Worm (Caenorhabditis elegans): ENCODE measurements around the gene Y71H2AM.3.

Gene Y71H2AM.3

DNA sequence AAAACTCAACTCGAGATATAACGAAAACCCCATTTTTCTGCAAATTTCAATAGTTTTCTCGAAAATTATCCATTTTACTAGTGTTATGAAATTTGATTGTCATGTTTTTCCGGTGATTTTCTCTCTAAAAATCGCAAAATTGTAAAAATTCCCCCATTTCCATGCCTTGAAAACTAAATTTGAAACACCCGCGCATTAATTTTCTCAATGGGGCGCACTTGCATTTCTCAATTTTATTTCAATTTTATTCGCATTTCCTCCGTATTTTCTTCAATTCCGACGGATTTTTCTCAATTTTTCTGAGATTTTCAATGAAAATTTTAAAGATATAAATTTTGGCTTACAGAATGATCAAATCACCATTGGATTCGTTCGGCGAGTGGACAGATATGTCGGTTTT is at the start of gene Y71H2AM.3 (continued):
- TF ChIP-seq pbrm-1 (GFP tag; IDR thresholded peaks at IDR 0.05), result no peak
- TF ChIP-seq ztf-26 (tag; optimal IDR thresholded peaks at IDR 0.05), result no peak
- no peak for TF ChIP-seq ceh-40 (GFP tag; IDR thresholded peaks at IDR 0.05)
- no peak for TF ChIP-seq F10E7.11 (tag; optimal IDR thresholded peaks at IDR 0.05)
- TF ChIP-seq lin-54 (GFP tag; optimal IDR thresholded peaks at IDR 0.05), result peak; percentile 93
- TF ChIP-seq akir-1 (GFP tag; optimal IDR thresholded peaks at IDR 0.05), result no peak
- TF ChIP-seq bed-1 (GFP tag; IDR thresholded peaks at IDR 0.05), result no peak
- TF ChIP-seq F37B4.10 (GFP tag; IDR thresholded peaks at IDR 0.05), result no peak
- no peak for TF ChIP-seq ceh-91 (GFP tag; IDR thresholded peaks at IDR 0.05)
- TF ChIP-seq nhr-90 (tag; optimal IDR thresholded peaks at IDR 0.05), result no peak
- no peak for TF ChIP-seq Y53G8AR.9 (GFP tag; conservative IDR thresholded peaks at IDR 0.05)
- no peak for TF ChIP-seq Y95B8A.8 (GFP tag; IDR thresholded peaks at IDR 0.05)
- no peak for TF ChIP-seq lsy-27 (tag; optimal IDR thresholded peaks at IDR 0.05; ENCODE audit: borderline replicate concordance, insufficient read depth)
- peak; percentile 72 for TF ChIP-seq efl-1 (GFP tag; optimal IDR thresholded peaks at IDR 0.05)

DNA sequence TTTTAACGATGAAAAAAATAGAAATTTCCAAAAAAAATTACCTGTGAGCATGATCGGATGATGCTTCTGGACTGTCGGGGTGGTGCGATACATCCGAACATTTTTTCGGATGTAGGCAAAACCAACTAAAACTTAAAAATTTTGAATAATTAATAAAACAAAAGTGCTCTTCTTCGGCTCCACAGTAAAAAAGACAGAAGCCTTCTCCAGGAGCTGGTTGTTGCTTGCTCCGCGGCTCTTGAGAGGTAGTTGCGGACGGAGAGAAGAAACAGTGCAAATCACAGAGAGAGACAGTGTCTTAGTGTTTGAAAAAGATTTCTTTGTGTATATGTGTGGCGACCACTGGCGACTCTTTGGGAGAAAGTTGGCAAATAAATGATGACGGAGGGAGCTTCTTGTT is 49.0 kb upstream of the Y71H2AM.3 start, which contains the start of gene gldi-9:
TSS of gene gldi-9 (minus strand) at position 101 of the 400 bp plus-strand sequence.
- TF ChIP-seq D2030.7 (GFP tag; IDR thresholded peaks at IDR 0.05) (no peak), madf-8 (GFP tag; conservative IDR thresholded peaks at IDR 0.05) (no peak), B0035.1 (tag; optimal IDR thresholded peaks at IDR 0.05) (no peak), tlf-1 (GFP tag; optimal IDR thresholded peaks at IDR 0.05) (no peak), fkh-3 (tag; optimal IDR thresholded peaks at IDR 0.05) (no peak)

DNA sequence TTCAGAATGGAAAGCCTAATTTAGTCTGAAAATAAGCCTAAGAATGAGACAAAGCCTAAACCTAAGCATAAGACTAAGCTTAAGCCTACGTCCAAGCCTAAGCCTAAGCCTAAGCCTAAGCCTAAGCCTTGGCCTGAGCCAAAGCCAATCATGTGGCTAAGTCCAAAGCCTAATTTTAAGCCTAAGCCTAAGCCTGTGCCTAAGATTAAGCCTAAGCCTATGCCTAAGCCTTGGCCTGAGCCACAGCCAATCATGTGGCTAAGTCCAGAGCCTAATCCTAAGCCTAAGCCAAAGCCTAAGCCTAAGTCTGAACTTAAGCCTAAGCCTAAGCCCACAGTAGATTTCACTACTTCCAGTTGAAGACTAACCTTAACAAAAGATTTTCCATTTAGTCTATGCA is 47.8 kb upstream of the Y71H2AM.3 start:
- no peak for TF ChIP-seq somi-1 (GFP tag; optimal IDR thresholded peaks at IDR 0.05)
- TF ChIP-seq lir-1 (GFP tag; conservative IDR thresholded peaks at IDR 0.05), result no peak

DNA sequence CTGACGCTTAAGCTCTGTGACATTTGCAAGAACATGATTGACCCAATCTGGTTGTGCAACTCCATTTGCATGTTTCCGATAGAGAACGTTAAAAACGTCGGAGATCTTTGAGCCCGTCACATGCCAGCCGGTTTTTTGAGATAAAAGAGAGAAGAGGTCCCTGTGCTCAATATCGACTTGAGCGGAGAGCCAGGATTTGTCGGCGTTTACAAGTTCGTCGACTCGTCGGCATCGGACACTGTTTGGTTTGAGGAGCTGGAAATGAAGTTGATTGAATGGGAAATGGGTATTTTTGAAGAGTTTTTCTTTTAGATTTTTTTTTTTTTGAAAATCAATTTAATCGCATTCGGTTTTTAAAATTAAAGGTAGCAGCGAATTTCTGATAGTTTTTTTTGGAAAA is 47.1 kb upstream of the Y71H2AM.3 start:
- TF ChIP-seq mxl-1 (tag; optimal IDR thresholded peaks at IDR 0.05) (no peak), lin-26 (GFP tag; IDR thresholded peaks at IDR 0.05) (0 out of 2 replicates have a peak, but pooled peaks have one; percentile 29), ztf-18 (tag; optimal IDR thresholded peaks at IDR 0.05) (no peak), chd-7 (tag; optimal IDR thresholded peaks at IDR 0.05) (no peak), F37B4.10 (GFP tag; IDR thresholded peaks at IDR 0.05) (no peak)

DNA sequence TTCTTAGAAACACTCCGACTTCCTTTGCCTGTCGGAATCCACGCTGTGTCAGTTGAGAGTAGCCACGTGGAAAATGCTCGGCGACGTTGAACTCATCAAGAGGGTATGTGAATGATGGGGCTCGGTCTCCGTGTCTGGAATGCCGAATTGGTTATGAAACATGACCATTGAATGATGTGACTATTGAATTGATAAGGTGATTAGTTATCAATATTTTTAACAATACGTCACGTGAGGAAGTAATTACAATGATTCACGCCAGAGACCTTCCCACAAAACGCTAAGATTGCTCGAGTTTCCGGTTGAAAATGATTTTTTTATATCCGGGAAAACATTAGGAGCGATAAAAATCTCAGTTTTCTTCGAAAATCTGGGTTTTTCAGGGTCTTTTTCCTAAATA is 45.9 kb upstream of the Y71H2AM.3 start:
- peak; percentile 52 for TF ChIP-seq nhr-80 (tag; optimal IDR thresholded peaks at IDR 0.05)
- no peak for TF ChIP-seq dox-1 (GFP tag; IDR thresholded peaks at IDR 0.05)
- TF ChIP-seq cebp-1 (GFP tag; IDR thresholded peaks at IDR 0.05), result 0 out of 2 replicates have a peak, but pooled peaks have one; percentile 30
- peak; percentile 48 for TF ChIP-seq cebp-1 (tag; optimal IDR thresholded peaks at IDR 0.05)

DNA sequence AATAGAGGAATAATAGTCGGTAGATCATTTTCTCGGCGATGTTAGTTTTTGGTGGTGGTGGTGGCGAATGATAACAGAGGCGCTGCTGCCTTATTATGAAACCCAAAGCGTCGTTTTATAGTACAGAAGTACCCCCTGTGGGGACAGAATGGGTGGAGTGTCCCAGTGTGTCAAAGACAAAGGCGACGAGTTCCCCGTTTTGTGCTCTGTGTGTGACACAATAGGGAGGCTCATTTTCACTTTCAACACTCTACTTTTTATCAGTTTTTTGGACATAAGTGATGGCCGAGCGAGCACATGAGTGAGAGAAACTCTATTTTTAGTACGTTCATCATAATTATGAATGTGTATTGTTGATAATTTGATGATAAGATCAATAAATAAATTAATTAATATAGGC is 44.5 kb upstream of the Y71H2AM.3 start, which contains the start of gene pho-9:
TSS of gene pho-9 (minus strand) at position 91 of the 400 bp plus-strand sequence.
- TF ChIP-seq lin-40 (tag; optimal IDR thresholded peaks at IDR 0.05), result no peak
- TF ChIP-seq madf-3 (GFP tag; IDR thresholded peaks at IDR 0.05), result no peak
- no peak for TF ChIP-seq sptf-2 (GFP tag; optimal IDR thresholded peaks at IDR 0.05)
- no peak for TF ChIP-seq him-1 (tag; optimal IDR thresholded peaks at IDR 0.05)
- TF ChIP-seq snpc-1.1 (tag; optimal IDR thresholded peaks at IDR 0.05; ENCODE audit: insufficient read depth), result no peak
- TF ChIP-seq let-607 (tag; optimal IDR thresholded peaks at IDR 0.05), result peak in 1 of 2 experiments; percentile 4
- TF ChIP-seq F33H1.4 (GFP tag; IDR thresholded peaks at IDR 0.05), result no peak
- no peak for TF ChIP-seq snpc-4 (GFP tag; optimal IDR thresholded peaks at IDR 0.05)
- TF ChIP-seq snpc-4 (tag; optimal IDR thresholded peaks at IDR 0.05), result no peak
- no peak for TF ChIP-seq bed-1 (GFP tag; IDR thresholded peaks at IDR 0.05)
- TF ChIP-seq ama-1 (optimal IDR thresholded peaks at IDR 0.05), result no peak
- TF ChIP-seq ama-1 (GFP tag; optimal IDR thresholded peaks at IDR 0.05), result no peak
- peak; percentile 97 for TF ChIP-seq nhr-80 (tag; optimal IDR thresholded peaks at IDR 0.05)
- TF ChIP-seq madf-6 (GFP tag; IDR thresholded peaks at IDR 0.05), result no peak
- TF ChIP-seq dpl-1 (GFP tag; optimal IDR thresholded peaks at IDR 0.05), result no peak
- peak; percentile 66 for TF ChIP-seq dox-1 (GFP tag; IDR thresholded peaks at IDR 0.05)
- TF ChIP-seq xnd-1 (tag; optimal IDR thresholded peaks at IDR 0.05), result no peak
